Worm (Caenorhabditis elegans) whole organism, L4 larva: ENCODE data around the gene zmp-2.
A peak's percentile ranks its signal among the peaks of the same experiment; 100 is the strongest.

Source experiments
- F26F4.8 ChIP-seq: fragments of 200-800 bp; sonication (Bioruptor generic); conservative IDR thresholded peaks from 2 replicates; pipeline ENCODE4 v1.3.6; 2022; ENCODE audit warnings: missing genetic modification characterization, missing compliant biosample characterization
- F44E2.7 ChIP-seq: fragments of 200-800 bp; sonication (Bioruptor generic); IDR thresholded peaks from 2 replicates; pipeline ENCODE4 v2.1.2; 2022; ENCODE audit warnings: missing genetic modification characterization, missing compliant biosample characterization
- F49E8.2 ChIP-seq: sonication (generic microtip); optimal IDR thresholded peaks from 2 replicates; lab custom pipeline; 2016; ENCODE audit warnings: missing compliant biosample characterization, mild to moderate bottlenecking, missing genetic modification characterization, borderline replicate concordance
- R02D3.7 ChIP-seq: fragments of 150-350 bp; sonication (generic microtip); optimal IDR thresholded peaks from 3 replicates; lab custom pipeline; 2014; ENCODE audit warnings: missing biosample characterization, missing genetic modification characterization
- T20F7.1 ChIP-seq: fragments of 200-800 bp; sonication (Bioruptor generic); optimal IDR thresholded peaks from 2 replicates; lab custom pipeline; 2018; ENCODE audit warnings: mild to moderate bottlenecking, missing genetic modification characterization, missing compliant biosample characterization
- Y48G9A.11 ChIP-seq: fragments of 200-800 bp; sonication (Bioruptor generic); IDR thresholded peaks from 2 replicates; pipeline ENCODE4 v1.3.6; 2022; ENCODE audit warnings: missing genetic modification reagents, missing genetic modification characterization, missing compliant biosample characterization
- Y5F2A.4 ChIP-seq: fragments of 200-800 bp; sonication (Bioruptor generic); optimal IDR thresholded peaks from 2 replicates; lab custom pipeline; 2018; ENCODE audit warnings: mild to moderate bottlenecking, missing genetic modification characterization, missing compliant biosample characterization
- aha-1 ChIP-seq: fragments of 150-350 bp; peaks from one replicate; lab custom pipeline; 2014; ENCODE audit warnings: missing biosample characterization, missing genetic modification characterization
- aly-2 ChIP-seq: sonication (generic microtip); optimal IDR thresholded peaks from 2 replicates; lab custom pipeline; 2018; ENCODE audit warnings: missing biosample characterization, missing genetic modification characterization
- ama-1 ChIP-seq: fragments of 150-350 bp; optimal IDR thresholded peaks from 2 replicates; lab custom pipeline; 2014; ENCODE audit warnings: inconsistent platforms, mixed read lengths
- arid-1 ChIP-seq: fragments of 200-800 bp; sonication (Bioruptor generic); conservative IDR thresholded peaks from 2 replicates; pipeline ENCODE4 v1.3.6; 2022; ENCODE audit warnings: missing genetic modification reagents, missing genetic modification characterization, missing compliant biosample characterization
- ceh-28 ChIP-seq: fragments of 150-350 bp; optimal IDR thresholded peaks from 2 replicates; lab custom pipeline; 2014; ENCODE audit warnings: missing biosample characterization, missing genetic modification reagents, missing genetic modification characterization
- ceh-32 ChIP-seq: sonication (generic microtip); optimal IDR thresholded peaks from 2 replicates; lab custom pipeline; 2016; ENCODE audit warnings: mild to moderate bottlenecking, missing genetic modification characterization, missing compliant biosample characterization; ENCODE audit not compliant: poor library complexity
- daf-12 ChIP-seq: fragments of 150-350 bp; optimal IDR thresholded peaks from 2 replicates; lab custom pipeline; 2014; ENCODE audit warnings: missing biosample characterization, missing genetic modification reagents, missing genetic modification characterization
- daf-8 ChIP-seq: fragments of 200-800 bp; sonication (Bioruptor generic); IDR thresholded peaks from 2 replicates; pipeline ENCODE4 v1.3.6; 2022; ENCODE audit warnings: missing genetic modification characterization, missing compliant biosample characterization
- dpl-1 ChIP-seq: fragments of 150-350 bp; optimal IDR thresholded peaks from 2 replicates; lab custom pipeline; 2014; ENCODE audit warnings: missing biosample characterization, missing genetic modification reagents, missing genetic modification characterization
- duxl-1 ChIP-seq: sonication (generic microtip); optimal IDR thresholded peaks from 2 replicates; lab custom pipeline; 2016; ENCODE audit warnings: mild to moderate bottlenecking, missing genetic modification characterization, moderate library complexity, missing compliant biosample characterization; ENCODE audit not compliant: poor library complexity
- egl-43 ChIP-seq: fragments of 200-800 bp; sonication (Bioruptor generic); IDR thresholded peaks from 2 replicates; pipeline ENCODE4 v1.3.6; 2022; ENCODE audit warnings: missing genetic modification reagents, missing genetic modification characterization, missing compliant biosample characterization
- fkh-10 ChIP-seq: fragments of 150-350 bp; optimal IDR thresholded peaks from 2 replicates; lab custom pipeline; 2014; ENCODE audit warnings: missing biosample characterization, missing genetic modification reagents, missing genetic modification characterization
- hlh-11 ChIP-seq: fragments of 200-800 bp; sonication (Bioruptor generic); optimal IDR thresholded peaks from 2 replicates; lab custom pipeline; 2018; ENCODE audit warnings: mild to moderate bottlenecking, missing genetic modification characterization, missing compliant biosample characterization
- jun-1 ChIP-seq: fragments of 150-350 bp; optimal IDR thresholded peaks from 2 replicates; lab custom pipeline; 2014; ENCODE audit warnings: missing biosample characterization, missing genetic modification reagents, missing genetic modification characterization
- lin-1 ChIP-seq: fragments of 200-800 bp; sonication (Bioruptor generic); IDR thresholded peaks from 2 replicates; pipeline ENCODE4 v1.3.6; 2022; ENCODE audit warnings: missing genetic modification reagents, missing genetic modification characterization, missing compliant biosample characterization
- lin-13 ChIP-seq: fragments of 150-350 bp; optimal IDR thresholded peaks from 2 replicates; lab custom pipeline; 2014; ENCODE audit warnings: missing biosample characterization, missing genetic modification reagents, missing genetic modification characterization
- lin-29 ChIP-seq: fragments of 200-800 bp; sonication (Bioruptor generic); IDR thresholded peaks from 2 replicates; pipeline ENCODE4 v1.3.6; 2022; ENCODE audit warnings: missing genetic modification reagents, missing genetic modification characterization, missing compliant biosample characterization
- lsy-2 ChIP-seq, 2 experiments: fragments of 150-350 bp in 1 of 2; sonication (generic microtip) in 1 of 2; optimal IDR thresholded peaks; 2 replicates each; lab custom pipeline; 2014 to 2017; ENCODE audit warnings: missing biosample characterization in 2 of 2, missing genetic modification characterization in 2 of 2
- mdl-1 ChIP-seq, 2 experiments: fragments of 150-350 bp in 1 of 2; sonication (generic microtip) in 1 of 2; optimal IDR thresholded peaks; 2 replicates each; lab custom pipeline; 2014 to 2017; ENCODE audit warnings: missing biosample characterization in 2 of 2, missing genetic modification characterization in 2 of 2
- mdt-29 ChIP-seq: fragments of 200-800 bp; sonication (Bioruptor generic); IDR thresholded peaks from 2 replicates; pipeline ENCODE4 v1.3.6; 2022; ENCODE audit warnings: missing genetic modification reagents, missing genetic modification characterization, missing compliant biosample characterization
- mxl-2 ChIP-seq: fragments of 200-800 bp; sonication (Bioruptor generic); conservative IDR thresholded peaks from 2 replicates; pipeline ENCODE4 v1.3.6; 2022; ENCODE audit warnings: missing genetic modification reagents, missing genetic modification characterization, missing compliant biosample characterization
- mxl-3 ChIP-seq: fragments of 200-800 bp; sonication (Bioruptor generic); optimal IDR thresholded peaks from 2 replicates; lab custom pipeline; 2018; ENCODE audit warnings: mild to moderate bottlenecking, missing genetic modification characterization, missing compliant biosample characterization
- nhr-102 ChIP-seq: sonication (generic microtip); optimal IDR thresholded peaks from 2 replicates; lab custom pipeline; 2016; ENCODE audit warnings: mild to moderate bottlenecking, missing genetic modification characterization, moderate library complexity, missing compliant biosample characterization
- nhr-11 ChIP-seq: fragments of 150-350 bp; optimal IDR thresholded peaks from 2 replicates; lab custom pipeline; 2014; ENCODE audit warnings: missing biosample characterization, missing genetic modification characterization
- nhr-111 ChIP-seq: fragments of 200-800 bp; sonication (Bioruptor generic); optimal IDR thresholded peaks from 2 replicates; lab custom pipeline; 2018; ENCODE audit warnings: mild to moderate bottlenecking, missing genetic modification characterization, missing compliant biosample characterization
- nhr-28 ChIP-seq: fragments of 150-350 bp; optimal IDR thresholded peaks from 2 replicates; lab custom pipeline; 2014; ENCODE audit warnings: missing biosample characterization, missing genetic modification characterization
- nhr-42 ChIP-seq: fragments of 200-800 bp; sonication (Bioruptor generic); IDR thresholded peaks from 2 replicates; pipeline ENCODE4 v1.3.6; 2022; ENCODE audit warnings: missing genetic modification characterization, missing compliant biosample characterization
- nhr-48 ChIP-seq: sonication (generic microtip); optimal IDR thresholded peaks from 2 replicates; lab custom pipeline; 2016; ENCODE audit warnings: mild to moderate bottlenecking, missing genetic modification characterization, missing compliant biosample characterization
- nhr-6 ChIP-seq: fragments of 150-350 bp; optimal IDR thresholded peaks from 2 replicates; lab custom pipeline; 2014; ENCODE audit warnings: missing biosample characterization, missing genetic modification characterization
- nhr-77 ChIP-seq: fragments of 150-350 bp; optimal IDR thresholded peaks from 2 replicates; lab custom pipeline; 2014; ENCODE audit warnings: missing biosample characterization, missing genetic modification characterization
- pha-4 ChIP-seq, 2 experiments: fragments of 150-350 bp in 1 of 2; fragments of 200-800 bp in 1 of 2; sonication (Bioruptor generic) in 1 of 2; IDR thresholded peaks in 1 of 2; optimal IDR thresholded peaks in 1 of 2; 2 replicates each; pipeline versions ENCODE4 v1.3.6 to Lab custom; 2014 to 2022; ENCODE audit warnings: missing genetic modification characterization in 2 of 2, missing genetic modification reagents in 2 of 2, missing biosample characterization in 1 of 2, missing compliant biosample characterization in 1 of 2
- pqm-1 ChIP-seq: sonication (generic microtip); optimal IDR thresholded peaks from 2 replicates; lab custom pipeline; 2017; ENCODE audit warnings: missing biosample characterization, missing genetic modification characterization
- saeg-2 ChIP-seq: fragments of 200-800 bp; sonication (Bioruptor generic); IDR thresholded peaks from 2 replicates; pipeline ENCODE4 v1.3.6; 2022; ENCODE audit warnings: missing genetic modification reagents, missing genetic modification characterization, missing compliant biosample characterization
- snpc-1.2 ChIP-seq: fragments of 200-800 bp; sonication (Bioruptor generic); IDR thresholded peaks from 2 replicates; pipeline ENCODE4 v1.3.6; 2022; ENCODE audit warnings: missing genetic modification reagents, missing genetic modification characterization, missing compliant biosample characterization
- spr-3 ChIP-seq: fragments of 200-800 bp; sonication (Bioruptor generic); optimal IDR thresholded peaks from 2 replicates; lab custom pipeline; 2018; ENCODE audit warnings: mild to moderate bottlenecking, missing genetic modification characterization, missing compliant biosample characterization
- tag-97 ChIP-seq: fragments of 200-800 bp; sonication (Bioruptor generic); IDR thresholded peaks from 2 replicates; pipeline ENCODE4 v1.3.6; 2022; ENCODE audit warnings: missing genetic modification characterization, missing compliant biosample characterization
- tra-1 ChIP-seq: fragments of 200-800 bp; sonication (Bioruptor generic); IDR thresholded peaks from 2 replicates; pipeline ENCODE4 v1.3.6; 2022; ENCODE audit warnings: missing genetic modification reagents, missing genetic modification characterization, missing compliant biosample characterization
- unc-130 ChIP-seq: sonication (generic microtip); optimal IDR thresholded peaks from 2 replicates; lab custom pipeline; 2016; ENCODE audit warnings: missing genetic modification reagents, missing genetic modification characterization, missing compliant biosample characterization
- unc-39 ChIP-seq: sonication (generic microtip); optimal IDR thresholded peaks from 2 replicates; lab custom pipeline; 2017; ENCODE audit warnings: missing biosample characterization, missing genetic modification characterization
- unc-62 ChIP-seq, 3 experiments: fragments of 150-350 bp in 1 of 3; sonication (generic microtip); optimal IDR thresholded peaks in 2 of 3; peaks in 1 of 3; 1 replicate in 1 of 3; 2 replicates in 2 of 3; lab custom pipeline; 2014 to 2017; ENCODE audit warnings: missing biosample characterization in 3 of 3, missing genetic modification characterization in 3 of 3, missing genetic modification reagents in 3 of 3, missing genotype in 1 of 3
- vab-7 ChIP-seq: fragments of 200-800 bp; sonication (Bioruptor generic); IDR thresholded peaks from 2 replicates; pipeline ENCODE4 v1.3.6; 2022; ENCODE audit warnings: missing genetic modification reagents, missing genetic modification characterization, missing compliant biosample characterization
- zag-1 ChIP-seq: fragments of 150-350 bp; optimal IDR thresholded peaks from 2 replicates; lab custom pipeline; 2014; ENCODE audit warnings: missing biosample characterization, missing genetic modification characterization
- zip-2 ChIP-seq: fragments of 150-350 bp; optimal IDR thresholded peaks from 2 replicates; lab custom pipeline; 2014; ENCODE audit warnings: missing biosample characterization, missing genetic modification characterization

Gene zmp-2

ce11 chrIII:2596984-2597454 lies 39.2 kb upstream of the zmp-2 start, which contains the start of gene apb-1 (continued):
- no peak for TF ChIP-seq mxl-3
- TF ChIP-seq T20F7.1 (GFP tag; lab: Kevin White, UChicago) = peak; percentile 78
- TF ChIP-seq unc-39 (tag; lab: Kevin White, UChicago) = no peak
- TF ChIP-seq lin-13 (GFP tag; lab: Kevin White, UChicago) = peak; percentile 65
- no peak for TF ChIP-seq F26F4.8 (GFP tag; lab: Robert Waterston, UW)
- peak; percentile 90 for TF ChIP-seq arid-1
- TF ChIP-seq vab-7 = peak; percentile 51; the same call in 1 of the 2 replicates
- peak; percentile 58; the same call in 1 of the 2 replicates for TF ChIP-seq lin-29 (GFP tag; lab: Robert Waterston, UW)
- peak; percentile 40 for TF ChIP-seq ceh-28 (tag; lab: Kevin White, UChicago)
- TF ChIP-seq nhr-102 (tag; lab: Kevin White, UChicago) = peak; percentile 88
- TF ChIP-seq snpc-1.2 (GFP tag; lab: Robert Waterston, UW) = no peak
- TF ChIP-seq nhr-6 (tag; lab: Kevin White, UChicago) = peak; percentile 92
- TF ChIP-seq zip-2 (tag; lab: Kevin White, UChicago) = peak; percentile 28
- no peak for TF ChIP-seq R02D3.7 (tag; lab: Kevin White, UChicago)
- no peak for TF ChIP-seq F44E2.7
- TF ChIP-seq mdt-29 = no peak
- peak in 1 of 2 experiments; percentile 99 for TF ChIP-seq unc-62 (GFP tag; optimal IDR thresholded peaks at IDR 0.05 in 1 of 2; lab: Kevin White, UChicago)
- TF ChIP-seq unc-62 (tag; optimal IDR thresholded peaks at IDR 0.05; lab: Kevin White, UChicago) = no peak
- TF ChIP-seq F49E8.2 = peak; percentile 33
- TF ChIP-seq ama-1 (lab: Kevin White, UChicago) = peak; percentile 69
- peak; percentile 84 for TF ChIP-seq pha-4 (GFP tag; IDR thresholded peaks at IDR 0.05; lab: Robert Waterston, UW)
- peak; percentile 86 for TF ChIP-seq pha-4 (tag; optimal IDR thresholded peaks at IDR 0.05; lab: Kevin White, UChicago)
- TF ChIP-seq daf-12 (tag; lab: Kevin White, UChicago) = no peak
- peak; percentile 88 for TF ChIP-seq dpl-1 (GFP tag; lab: Kevin White, UChicago)
- no peak for TF ChIP-seq lin-1 (GFP tag; lab: Robert Waterston, UW)
- peak in 1 of 2 experiments; percentile 29 for TF ChIP-seq mdl-1 (tag; optimal IDR thresholded peaks at IDR 0.05; lab: Kevin White, UChicago)
- TF ChIP-seq saeg-2 (GFP tag; lab: Robert Waterston, UW) = 0 out of 2 replicates have a peak, but pooled peaks have one; percentile 57
- peak; percentile 50 for TF ChIP-seq Y5F2A.4
- peak; percentile 56 for TF ChIP-seq nhr-77 (tag; lab: Kevin White, UChicago)
- TF ChIP-seq nhr-42 (GFP tag; lab: Robert Waterston, UW) = peak; percentile 72
- TF ChIP-seq spr-3 (GFP tag; lab: Kevin White, UChicago) = peak; percentile 72
- peak; percentile 67 for TF ChIP-seq duxl-1 (tag; lab: Kevin White, UChicago)
- TF ChIP-seq nhr-11 (tag; lab: Kevin White, UChicago) = peak; percentile 79
- peak; percentile 95 for TF ChIP-seq fkh-10 (GFP tag; lab: Kevin White, UChicago)
- peak; percentile 73 to 96 for TF ChIP-seq lsy-2 (tag; optimal IDR thresholded peaks at IDR 0.05; lab: Kevin White, UChicago)
- peak; percentile 44 for TF ChIP-seq unc-130 (GFP tag; lab: Kevin White, UChicago)
- TF ChIP-seq daf-8 (GFP tag; lab: Robert Waterston, UW) = no peak
- TF ChIP-seq tra-1 = no peak; the same call in 1 of the 2 replicates
- TF ChIP-seq mxl-2 = no peak
- peak; percentile 57 for TF ChIP-seq nhr-48 (tag; lab: Kevin White, UChicago)
- TF ChIP-seq hlh-11 (tag; lab: Kevin White, UChicago) = no peak
- TF ChIP-seq egl-43 (GFP tag; lab: Robert Waterston, UW) = peak; percentile 88
- peak; percentile 39 for TF ChIP-seq nhr-28 (tag; lab: Kevin White, UChicago)
- TF ChIP-seq aly-2 (tag; lab: Kevin White, UChicago) = no peak
- TF ChIP-seq zag-1 (tag; lab: Kevin White, UChicago) = no peak
- peak; percentile 16 for TF ChIP-seq jun-1
- TF ChIP-seq nhr-111 (GFP tag; lab: Kevin White, UChicago) = no peak
- peak; percentile 44 for TF ChIP-seq aha-1 (tag; lab: Kevin White, UChicago)
- no peak for TF ChIP-seq pqm-1 (tag; lab: Kevin White, UChicago)
- TF ChIP-seq ceh-32 (tag; lab: Kevin White, UChicago) = peak; percentile 47
- no peak for TF ChIP-seq tag-97 (GFP tag; lab: Robert Waterston, UW)
- TF ChIP-seq Y48G9A.11 (GFP tag; lab: Robert Waterston, UW) = peak; percentile 38; the same call in 1 of the 2 replicates
